Worm (Caenorhabditis elegans) whole organism, late embryonic: Measurements from ENCODE around the gene hda-2.

ENCODE experiments used
- ama-1 ChIP-seq: fragments of 150-350 bp; optimal IDR thresholded peaks from 2 replicates; lab custom pipeline; 2014
- ceh-18 ChIP-seq: sonication (generic microtip); optimal IDR thresholded peaks from 2 replicates; lab custom pipeline; 2016; ENCODE audit warnings: missing genetic modification characterization, missing compliant biosample characterization
- hlh-6 ChIP-seq: sonication (generic microtip); optimal IDR thresholded peaks from 2 replicates; lab custom pipeline; 2016; ENCODE audit warnings: missing genotype, missing genetic modification characterization, missing compliant biosample characterization
- nhr-11 ChIP-seq: fragments of 150-350 bp; optimal IDR thresholded peaks from 2 replicates; lab custom pipeline; 2014; ENCODE audit warnings: missing biosample characterization, missing genetic modification characterization
- unc-86 ChIP-seq: sonication (generic microtip); optimal IDR thresholded peaks from 2 replicates; lab custom pipeline; 2016; ENCODE audit warnings: missing genetic modification characterization, missing compliant biosample characterization

- TF ChIP-seq ama-1 (lab: Kevin White, UChicago): no peak
- TF ChIP-seq ceh-18: no peak
- TF ChIP-seq nhr-11 (tag; lab: Kevin White, UChicago): no peak
- TF ChIP-seq hlh-6: no peak
- no peak for TF ChIP-seq unc-86
Observed at ce11 chrII:7985029-7985428, 37.3 kb downstream of the hda-2 start.
